Fruit fly (Drosophila melanogaster) whole organism, prepupa: Measurements from ENCODE around the gene chic.

Experiments used
- CG3032 ChIP-seq: fragments of 200-800 bp; optimal IDR thresholded peaks from 2 replicates; lab custom pipeline; 2019; ENCODE audit warnings: missing biosample characterization, mild to moderate bottlenecking, missing genetic modification characterization, moderate library complexity
- CG6792 ChIP-seq: fragments of 200-800 bp; sonication (Bioruptor generic); optimal IDR thresholded peaks from 3 replicates; lab custom pipeline; 2016; ENCODE audit warnings: missing biosample characterization, missing genetic modification characterization
- CG8632 ChIP-seq: fragments of 200-800 bp; sonication (Bioruptor generic); optimal IDR thresholded peaks from 3 replicates; lab custom pipeline; 2016; ENCODE audit warnings: missing biosample characterization, missing genetic modification characterization
- salr ChIP-seq, 2 experiments: fragments of 200-800 bp; sonication (Bioruptor generic); optimal IDR thresholded peaks; 3 replicates each; lab custom pipeline; 2016 to 2018; ENCODE audit warnings: missing biosample characterization in 2 of 2, missing genetic modification characterization in 2 of 2, mild to moderate bottlenecking in 1 of 2

DNA sequence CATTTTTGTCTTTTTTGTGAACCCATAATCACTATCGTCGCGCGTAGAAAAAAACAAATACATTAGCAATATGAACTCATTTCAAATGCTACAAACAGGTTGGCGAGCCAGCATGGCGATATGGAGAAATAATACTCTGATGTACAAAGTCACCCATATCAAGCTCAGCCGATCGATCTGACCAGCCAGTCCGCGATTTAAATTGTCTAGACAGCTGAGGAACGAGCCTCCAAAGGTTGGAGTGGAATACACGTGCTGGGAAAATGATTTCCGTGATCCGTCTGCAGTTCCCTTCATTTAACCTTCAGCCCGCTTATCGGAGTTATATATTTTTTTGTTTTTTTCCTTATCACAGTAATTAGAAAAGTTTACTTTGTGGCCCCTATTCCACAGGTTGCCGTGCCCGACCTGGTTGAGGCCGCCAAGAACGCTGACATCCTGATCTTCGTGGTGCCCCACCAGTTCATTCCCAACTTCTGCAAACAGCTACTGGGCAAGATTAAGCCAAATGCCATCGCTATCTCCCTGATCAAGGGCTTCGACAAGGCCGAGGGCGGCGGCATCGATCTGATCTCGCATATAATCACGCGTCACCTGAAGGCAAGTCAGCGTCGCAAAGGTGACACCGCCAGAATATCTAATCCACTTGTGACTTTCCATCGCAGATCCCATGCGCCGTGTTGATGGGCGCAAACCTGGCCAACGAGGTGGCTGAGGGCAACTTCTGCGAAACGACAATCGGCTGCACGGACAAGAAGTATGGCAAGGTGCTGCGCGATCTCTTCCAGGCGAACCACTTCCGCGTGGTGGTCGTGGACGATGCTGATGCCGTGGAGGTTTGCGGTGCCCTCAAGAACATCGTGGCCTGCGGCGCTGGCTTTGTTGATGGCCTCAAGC, 34.9 kb downstream of the chic start:
- TF ChIP-seq CG3032 (no peak), CG8632 (GFP tag; lab: Kevin White, UChicago) (no peak), salr (GFP tag; optimal IDR thresholded peaks at IDR 0.05; lab: Kevin White, UChicago) (no peak), CG6792 (GFP tag; lab: Kevin White, UChicago) (no peak)
